Worm (Caenorhabditis elegans): ENCODE data around the gene cfim-2.

The cfim-2 gene

ce11 chrIV:8893746-8894145 lies 32.4 kb upstream of the cfim-2 start, which contains the start of gene rad-54.L2 (continued):
- TF ChIP-seq lin-38 (GFP tag; IDR thresholded peaks at IDR 0.05), result peak; percentile 87
- peak in 1 of 2 experiments; percentile 82 for TF ChIP-seq lsy-2 (tag; optimal IDR thresholded peaks at IDR 0.05)
- peak; percentile 35 for TF ChIP-seq nhr-48 (tag; optimal IDR thresholded peaks at IDR 0.05)
- peak; percentile 1 for TF ChIP-seq fkh-10 (GFP tag; optimal IDR thresholded peaks at IDR 0.05)
- TF ChIP-seq nhr-6 (tag; optimal IDR thresholded peaks at IDR 0.05), result peak; percentile 52
- TF ChIP-seq nhr-28 (tag; optimal IDR thresholded peaks at IDR 0.05), result peak; percentile 59
- peak in 1 of 2 experiments; percentile 26 for TF ChIP-seq hif-1 (tag; optimal IDR thresholded peaks at IDR 0.05)
- peak; percentile 12 for TF ChIP-seq pqm-1 (tag; optimal IDR thresholded peaks at IDR 0.05)
- TF ChIP-seq mep-1 (tag; optimal IDR thresholded peaks at IDR 0.05), result peak; percentile 76
- TF ChIP-seq tra-1 (GFP tag; IDR thresholded peaks at IDR 0.05), result no peak
- no peak for TF ChIP-seq nhr-10 (tag; optimal IDR thresholded peaks at IDR 0.05)
- peak; percentile 41; the same call in 1 of the 2 replicates for TF ChIP-seq dmd-6 (GFP tag; IDR thresholded peaks at IDR 0.05)
- TF ChIP-seq ZK546.5 (tag; optimal IDR thresholded peaks at IDR 0.05), result no peak
- no peak for TF ChIP-seq nhr-111 (GFP tag; optimal IDR thresholded peaks at IDR 0.05)
- TF ChIP-seq sdz-12 (GFP tag; optimal IDR thresholded peaks at IDR 0.05), result no peak
- TF ChIP-seq Y5F2A.4 (GFP tag; optimal IDR thresholded peaks at IDR 0.05), result no peak
- TF ChIP-seq lin-15B (tag; optimal IDR thresholded peaks at IDR 0.05), result peak; percentile 15
- peak; percentile 59 for TF ChIP-seq dpl-1 (GFP tag; optimal IDR thresholded peaks at IDR 0.05)
- TF ChIP-seq skn-1 (tag; optimal IDR thresholded peaks at IDR 0.05), result no peak
- TF ChIP-seq rbr-2 (tag; optimal IDR thresholded peaks at IDR 0.05), result peak; percentile 60

ce11 chrIV:8901346-8901745 lies 24.8 kb upstream of the cfim-2 start, which contains the start of gene C27B7.5:
TSS of gene C27B7.5 (plus strand) at chrIV:8901646.
- no peak for TF ChIP-seq nhr-237 (tag; optimal IDR thresholded peaks at IDR 0.05)
- TF ChIP-seq ama-1 (optimal IDR thresholded peaks at IDR 0.05), result peak; percentile 53
- no peak for TF ChIP-seq Y5F2A.4 (GFP tag; optimal IDR thresholded peaks at IDR 0.05)

- TF ChIP-seq T26A8.4 (GFP tag; IDR thresholded peaks at IDR 0.05) (no peak), nhr-10 (tag; optimal IDR thresholded peaks at IDR 0.05) (no peak), hlh-30 (tag; optimal IDR thresholded peaks at IDR 0.05; ENCODE audit: insufficient read depth) (peak; percentile 56), mxl-2 (GFP tag; conservative IDR thresholded peaks at IDR 0.05) (0 out of 2 replicates have a peak, but pooled peaks have one; percentile 36), hlh-11 (tag; optimal IDR thresholded peaks at IDR 0.05) (peak; percentile 3), F49E8.2 (tag; optimal IDR thresholded peaks at IDR 0.05; ENCODE audit: borderline replicate concordance) (no peak), aha-1 (tag) (peak; percentile 80)
Measured at ce11 chrIV:8906164-8906563, 20.0 kb upstream of the cfim-2 start, which contains the start of gene C27B7.6. TSS of gene C27B7.6 (minus strand) at chrIV:8906345.

ce11 chrIV:8906743-8907142 lies 19.4 kb upstream of the cfim-2 start, which contains the start of gene C27B7.7:
TSS of gene C27B7.7 (plus strand) at chrIV:8907043.
- TF ChIP-seq lim-7 (GFP tag; IDR thresholded peaks at IDR 0.05) (no peak), unc-62 (GFP tag; optimal IDR thresholded peaks at IDR 0.05 in 1 of 2) (peak in 1 of 2 experiments; percentile 67), unc-62 (tag; optimal IDR thresholded peaks at IDR 0.05) (no peak)

- TF ChIP-seq hlh-30 (tag; optimal IDR thresholded peaks at IDR 0.05; ENCODE audit: insufficient read depth) (peak; percentile 30), nhr-6 (tag; optimal IDR thresholded peaks at IDR 0.05) (no peak), dmd-9 (GFP tag; IDR thresholded peaks at IDR 0.05) (no peak), ztf-7 (tag; optimal IDR thresholded peaks at IDR 0.05) (no peak), arid-1 (GFP tag; conservative IDR thresholded peaks at IDR 0.05) (no peak)
Measured at ce11 chrIV:8914187-8914586, 11.9 kb upstream of the cfim-2 start.
